Worm (Caenorhabditis elegans) whole organism, midembryonic: ENCODE data around the gene Y71H2AM.3.

Experiments
- T22C8.4 ChIP-seq: fragments of 200-800 bp; sonication (Bioruptor generic); IDR thresholded peaks from 2 replicates; pipeline ENCODE4 v1.3.6; 2022; ENCODE audit warnings: missing genetic modification characterization, missing compliant biosample characterization
- cog-1 ChIP-seq: sonication (generic microtip); optimal IDR thresholded peaks from 2 replicates; lab custom pipeline; 2016; ENCODE audit warnings: missing genetic modification characterization, missing compliant biosample characterization
- flt-1 ChIP-seq: fragments of 200-800 bp; sonication (Bioruptor generic); IDR thresholded peaks from 2 replicates; pipeline ENCODE4 v1.3.6; 2022; ENCODE audit warnings: missing genetic modification characterization, missing compliant biosample characterization
- klf-2 ChIP-seq: fragments of 200-800 bp; sonication (Bioruptor generic); conservative IDR thresholded peaks from 2 replicates; pipeline ENCODE4 v1.3.6; 2022; ENCODE audit warnings: missing genetic modification reagents, missing genetic modification characterization, missing compliant biosample characterization
- med-1 ChIP-seq: sonication (generic microtip); optimal IDR thresholded peaks from 2 replicates; lab custom pipeline; 2017; ENCODE audit warnings: missing genetic modification characterization, mild to moderate bottlenecking, missing compliant biosample characterization, antibody characterized with exemption, missing genetic modification reagents; ENCODE audit not compliant: insufficient read depth
- ref-1 ChIP-seq: fragments of 200-800 bp; sonication (Bioruptor generic); conservative IDR thresholded peaks from 2 replicates; pipeline ENCODE4 v1.3.6; 2022; ENCODE audit warnings: missing genetic modification reagents, missing genetic modification characterization, missing compliant biosample characterization
- tab-1 ChIP-seq: fragments of 200-800 bp; sonication (Bioruptor generic); IDR thresholded peaks from 2 replicates; pipeline ENCODE4 v1.3.6; 2022; ENCODE audit warnings: missing genetic modification characterization, missing compliant biosample characterization
- ztf-23 ChIP-seq: fragments of 200-800 bp; sonication (Bioruptor generic); IDR thresholded peaks from 2 replicates; pipeline ENCODE4 v1.3.6; 2022; ENCODE audit warnings: missing genetic modification reagents, missing genetic modification characterization, missing compliant biosample characterization
- ztf-29 ChIP-seq: fragments of 200-800 bp; sonication (Bioruptor generic); IDR thresholded peaks from 2 replicates; pipeline ENCODE4 v1.3.6; 2022; ENCODE audit warnings: missing genetic modification reagents, missing genetic modification characterization, missing compliant biosample characterization

Y71H2AM.3 gene

DNA sequence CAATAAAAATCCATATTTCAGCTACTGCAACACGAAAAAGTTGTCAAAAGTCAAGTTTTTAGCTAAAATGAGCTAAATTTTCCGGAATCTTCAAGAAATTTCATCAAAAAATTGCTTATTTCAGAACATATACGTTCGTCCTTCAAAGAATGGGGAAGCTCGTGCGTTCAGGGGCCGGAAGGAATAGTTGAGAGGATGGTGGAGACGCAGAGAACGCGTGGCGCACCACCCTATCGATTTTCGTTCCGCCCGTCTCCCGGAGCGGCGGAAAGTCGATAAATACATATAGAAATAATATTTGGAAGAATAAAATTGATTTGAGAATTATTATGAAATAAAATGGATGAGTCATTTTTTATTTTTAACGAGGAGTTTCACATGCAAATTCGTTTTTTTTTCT, 24.9 kb upstream of the Y71H2AM.3 start:
- TF ChIP-seq tab-1 (GFP tag; lab: Robert Waterston, UW) (no peak), klf-2 (no peak), T22C8.4 (GFP tag; lab: Robert Waterston, UW) (peak; percentile 64; the same call in 1 of the 2 replicates)

- TF ChIP-seq cog-1 (tag; lab: Kevin White, UChicago) (no peak), T22C8.4 (GFP tag; lab: Robert Waterston, UW) (peak; percentile 11; the same call in 1 of the 2 replicates), flt-1 (no peak), ref-1 (GFP tag; lab: Robert Waterston, UW) (no peak), ztf-29 (no peak)
Observed at ce11 chrIII:2780793-2781192, 24.4 kb upstream of the Y71H2AM.3 start, which contains the start of gene Y71H2AM.6. Gene Y71H2AM.6, plus strand, starts transcription at chrIII:2781056.

DNA sequence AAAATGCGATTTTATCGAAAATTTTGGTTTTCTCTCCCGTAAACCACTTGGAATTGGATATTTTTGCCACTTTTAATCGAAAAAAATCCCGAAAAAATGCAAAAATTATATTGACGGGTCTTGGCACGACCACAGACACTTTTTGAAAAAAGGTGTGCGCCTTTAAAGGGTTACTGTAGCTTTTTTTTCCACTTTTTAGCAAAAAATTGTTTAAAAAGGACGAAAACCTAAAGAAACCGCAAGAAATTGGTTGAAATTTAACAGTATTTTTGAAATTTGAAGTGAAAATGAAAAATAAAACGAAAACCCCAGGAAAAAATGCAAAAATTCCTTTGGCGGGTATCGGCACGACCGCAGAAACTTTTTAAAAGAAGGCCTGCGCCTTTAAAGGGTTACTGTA, 23.4 kb upstream of the Y71H2AM.3 start:
- TF ChIP-seq cog-1 (tag; lab: Kevin White, UChicago) (no peak), tab-1 (GFP tag; lab: Robert Waterston, UW) (no peak), med-1 (GFP tag; lab: Kevin White, UChicago) (no peak), ztf-23 (GFP tag; lab: Robert Waterston, UW) (no peak), ztf-29 (no peak), flt-1 (no peak), ref-1 (GFP tag; lab: Robert Waterston, UW) (no peak), T22C8.4 (GFP tag; lab: Robert Waterston, UW) (no peak), klf-2 (no peak)

- TF ChIP-seq ztf-29 (peak; percentile 19; the same call in 1 of the 2 replicates), T22C8.4 (GFP tag; lab: Robert Waterston, UW) (peak; percentile 79), klf-2 (0 out of 2 replicates have a peak, but pooled peaks have one; percentile 4), flt-1 (peak; percentile 89), ref-1 (GFP tag; lab: Robert Waterston, UW) (no peak), med-1 (GFP tag; lab: Kevin White, UChicago) (peak; percentile 27), cog-1 (tag; lab: Kevin White, UChicago) (peak; percentile 76), tab-1 (GFP tag; lab: Robert Waterston, UW) (0 out of 2 replicates have a peak, but pooled peaks have one; percentile 74), ztf-23 (GFP tag; lab: Robert Waterston, UW) (peak; percentile 79)
Observed at ce11 chrIII:2785840-2786239, 19.4 kb upstream of the Y71H2AM.3 start, which contains the start of gene Y71H2AM.20. Gene Y71H2AM.20, minus strand, starts transcription at chrIII:2785948.

DNA sequence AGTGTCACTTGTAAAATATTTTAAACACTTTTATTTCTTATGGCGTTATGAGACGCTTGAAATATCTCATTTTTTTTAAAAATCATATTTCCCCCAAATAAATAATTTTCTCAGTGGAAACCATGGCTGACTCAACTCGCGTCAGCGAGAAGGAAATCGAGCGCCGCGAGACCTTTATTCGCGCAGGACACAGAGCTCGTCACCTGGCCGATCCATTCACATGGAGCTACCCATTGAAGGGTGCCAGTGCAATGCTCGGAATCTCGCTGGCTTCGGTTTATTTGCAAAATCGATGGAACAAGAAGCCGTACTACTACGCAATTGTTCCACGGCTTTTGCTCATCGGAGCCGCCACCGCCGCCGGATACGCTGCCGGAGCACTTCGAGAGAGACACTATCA, 18.5 kb upstream of the Y71H2AM.3 start, which contains the start of gene nduc-2:
Gene nduc-2, plus strand, starts transcription at position 113 of the 400 bp plus-strand sequence.
- no peak for TF ChIP-seq cog-1 (tag; lab: Kevin White, UChicago)
- TF ChIP-seq ztf-29: no peak

DNA sequence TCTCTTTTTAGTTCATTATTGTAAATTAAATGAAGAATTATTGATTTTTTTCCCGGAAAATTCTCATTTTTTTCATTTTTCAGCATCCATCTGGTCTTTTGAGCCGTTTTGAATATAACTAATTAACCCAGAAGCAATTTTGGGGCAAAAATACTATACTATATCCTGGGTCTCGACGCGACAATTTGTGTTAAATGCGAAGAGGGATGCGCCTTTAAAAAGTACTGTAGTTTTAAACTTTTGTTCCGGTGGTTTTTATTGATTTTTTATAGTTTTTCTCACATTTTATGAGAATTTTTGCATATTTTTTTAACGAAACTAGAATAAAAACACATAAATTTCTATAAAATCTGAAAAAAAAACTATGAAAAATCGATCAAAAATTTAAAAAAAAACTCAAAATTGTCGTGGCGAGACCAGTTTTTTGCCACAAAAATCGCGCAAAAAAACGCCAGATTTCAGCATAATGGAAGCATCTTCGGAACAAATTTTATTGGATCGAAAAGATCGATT, 17.2 kb upstream of the Y71H2AM.3 start, which contains the start of gene tbcc-1:
Gene tbcc-1, plus strand, starts transcription at position 463 of the 513 bp plus-strand sequence.
- TF ChIP-seq flt-1: no peak
- TF ChIP-seq T22C8.4 (GFP tag; lab: Robert Waterston, UW): 0 out of 2 replicates have a peak, but pooled peaks have one; percentile 8
- no peak for TF ChIP-seq tab-1 (GFP tag; lab: Robert Waterston, UW)
- TF ChIP-seq cog-1 (tag; lab: Kevin White, UChicago): no peak

ce11 chrIII:2794057-2794456, 11.2 kb upstream of the Y71H2AM.3 start:
- TF ChIP-seq tab-1 (GFP tag; lab: Robert Waterston, UW): no peak
- TF ChIP-seq med-1 (GFP tag; lab: Kevin White, UChicago): no peak
- no peak for TF ChIP-seq klf-2
- no peak for TF ChIP-seq ztf-23 (GFP tag; lab: Robert Waterston, UW)
- no peak for TF ChIP-seq T22C8.4 (GFP tag; lab: Robert Waterston, UW)
- TF ChIP-seq ztf-29: no peak
- TF ChIP-seq cog-1 (tag; lab: Kevin White, UChicago): no peak
- TF ChIP-seq ref-1 (GFP tag; lab: Robert Waterston, UW): no peak
- no peak for TF ChIP-seq flt-1

- TF ChIP-seq ref-1 (GFP tag; lab: Robert Waterston, UW) (no peak), ztf-29 (0 out of 2 replicates have a peak, but pooled peaks have one; percentile 42), flt-1 (0 out of 2 replicates have a peak, but pooled peaks have one; percentile 5)
Observed at ce11 chrIII:2795442-2796023, 9.7 kb upstream of the Y71H2AM.3 start.

DNA sequence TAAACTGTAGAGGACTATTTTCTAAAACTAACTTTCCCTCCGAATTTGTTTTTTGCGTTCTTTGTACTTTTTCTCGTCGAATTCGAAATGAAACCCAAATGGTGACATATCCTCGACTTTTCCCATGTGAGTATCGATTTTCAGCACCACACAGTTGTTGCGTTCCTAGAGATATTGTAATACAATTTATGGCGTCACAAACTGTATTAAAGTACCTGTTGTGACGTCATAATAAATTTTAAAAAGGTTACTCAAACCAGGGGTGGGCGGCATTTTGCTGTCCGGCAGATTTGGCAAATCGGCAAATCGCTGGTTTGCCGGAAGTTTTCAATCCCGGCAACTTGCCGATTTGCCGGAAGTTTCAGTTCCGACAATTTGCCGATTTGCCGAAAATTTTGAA, 4.5 kb upstream of the Y71H2AM.3 start:
- TF ChIP-seq med-1 (GFP tag; lab: Kevin White, UChicago): no peak
- no peak for TF ChIP-seq ref-1 (GFP tag; lab: Robert Waterston, UW)
- TF ChIP-seq tab-1 (GFP tag; lab: Robert Waterston, UW): 0 out of 2 replicates have a peak, but pooled peaks have one; percentile 33
- no peak for TF ChIP-seq ztf-29

DNA sequence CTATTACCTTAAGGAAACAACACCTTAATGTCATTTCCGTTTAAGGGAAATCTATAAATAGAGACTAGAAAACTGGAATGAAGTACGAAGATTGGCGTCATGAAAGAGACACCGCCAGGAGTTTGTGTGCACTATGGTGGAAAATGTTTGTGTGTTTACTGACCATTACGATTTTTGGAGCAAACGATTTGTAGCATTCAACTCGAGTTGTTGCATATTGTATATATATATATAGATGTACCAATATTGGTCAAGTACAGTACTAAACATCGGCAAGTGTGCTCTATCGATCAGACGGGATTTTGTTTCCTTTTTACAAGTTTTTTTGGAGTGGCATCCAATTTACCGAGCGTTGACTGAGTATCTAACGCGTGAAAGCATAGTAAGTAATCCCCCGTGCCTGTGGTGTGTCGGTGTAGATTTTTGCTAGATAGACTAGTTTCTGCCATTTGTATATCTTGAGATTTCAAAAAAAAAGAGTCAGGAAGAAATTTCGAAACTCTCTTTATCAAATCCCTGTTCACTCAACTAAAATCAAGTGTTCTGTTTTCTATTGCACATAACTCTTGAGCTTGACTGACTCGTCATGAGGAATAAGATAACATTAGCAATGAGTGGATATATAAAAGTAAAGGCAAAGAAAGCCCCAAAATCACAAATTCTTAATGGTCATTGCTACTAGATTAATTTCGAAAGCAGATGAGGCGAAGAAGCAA, 3.3 kb upstream of the Y71H2AM.3 start, which contains the start of the genes twk-45 and Y71H2AM.25:
Gene twk-45, minus strand, starts transcription at position 101 of the 716 bp plus-strand sequence.
Gene Y71H2AM.25, plus strand, starts transcription at position 666 of the 716 bp plus-strand sequence.
- TF ChIP-seq ref-1 (GFP tag; lab: Robert Waterston, UW) (no peak), cog-1 (tag; lab: Kevin White, UChicago) (no peak), T22C8.4 (GFP tag; lab: Robert Waterston, UW) (no peak), med-1 (GFP tag; lab: Kevin White, UChicago) (no peak), klf-2 (no peak), flt-1 (no peak), ztf-23 (GFP tag; lab: Robert Waterston, UW) (no peak), ztf-29 (no peak), tab-1 (GFP tag; lab: Robert Waterston, UW) (no peak)
